Worm (Caenorhabditis elegans) whole organism, midembryonic: ENCODE measurements around the gene pitr-1.

Experiments used
- flt-1 ChIP-seq: fragments of 200-800 bp; sonication (Bioruptor generic); IDR thresholded peaks from 2 replicates; pipeline ENCODE4 v1.3.6; 2022; ENCODE audit warnings: missing genetic modification characterization, missing compliant biosample characterization
- klf-2 ChIP-seq: fragments of 200-800 bp; sonication (Bioruptor generic); conservative IDR thresholded peaks from 2 replicates; pipeline ENCODE4 v1.3.6; 2022; ENCODE audit warnings: missing genetic modification reagents, missing genetic modification characterization, missing compliant biosample characterization
- med-1 ChIP-seq: sonication (generic microtip); optimal IDR thresholded peaks from 2 replicates; lab custom pipeline; 2017; ENCODE audit warnings: missing genetic modification characterization, mild to moderate bottlenecking, missing compliant biosample characterization, antibody characterized with exemption, missing genetic modification reagents; ENCODE audit not compliant: insufficient read depth
- ztf-23 ChIP-seq: fragments of 200-800 bp; sonication (Bioruptor generic); IDR thresholded peaks from 2 replicates; pipeline ENCODE4 v1.3.6; 2022; ENCODE audit warnings: missing genetic modification reagents, missing genetic modification characterization, missing compliant biosample characterization
- ztf-29 ChIP-seq: fragments of 200-800 bp; sonication (Bioruptor generic); IDR thresholded peaks from 2 replicates; pipeline ENCODE4 v1.3.6; 2022; ENCODE audit warnings: missing genetic modification reagents, missing genetic modification characterization, missing compliant biosample characterization

ce11 chrIV:7388843-7389242 is 5.0 kb upstream of the pitr-1 start, which contains the start of gene mob-3:
- no peak for TF ChIP-seq klf-2 (GFP tag; lab: Robert Waterston, UW)
- no peak for TF ChIP-seq ztf-29 (GFP tag; lab: Robert Waterston, UW)
- TF ChIP-seq med-1 (GFP tag; lab: Kevin White, UChicago), result no peak
- no peak for TF ChIP-seq flt-1
- no peak for TF ChIP-seq ztf-23 (GFP tag; lab: Robert Waterston, UW)
